Fruit fly (Drosophila melanogaster): Measurements from ENCODE around the gene CG9692.
A peak's percentile ranks its signal among the peaks of the same experiment; 100 is the strongest.

CG9692 gene

dm6 chr3L:16730645-16731044, 25.9 kb downstream of the CG9692 start, which contains the start of gene Dbp73D (continued):
- TF ChIP-seq caup (GFP tag; optimal IDR thresholded peaks at IDR 0.05; ENCODE audit: severe bottlenecking) (no peak), ap (GFP tag; IDR thresholded peaks at IDR 0.05) (no peak), CG31441 (GFP tag; IDR thresholded peaks at IDR 0.05) (no peak), onecut (GFP tag; IDR thresholded peaks at IDR 0.05) (no peak), CG4730 (GFP tag; IDR thresholded peaks at IDR 0.05) (no peak), gcm (GFP tag; optimal IDR thresholded peaks at IDR 0.05) (no peak), CHES-1-like (GFP tag; optimal IDR thresholded peaks at IDR 0.05) (peak; percentile 35), CG15514 (GFP tag; optimal IDR thresholded peaks at IDR 0.05) (no peak), CG7987 (GFP tag; optimal IDR thresholded peaks at IDR 0.05) (no peak), peb (GFP tag; IDR thresholded peaks at IDR 0.05) (no peak), inv (GFP tag; IDR thresholded peaks at IDR 0.05; ENCODE audit: partially characterized antibody) (no peak), HLHmδ (GFP tag; optimal IDR thresholded peaks at IDR 0.05) (no peak), ci (GFP tag; IDR thresholded peaks at IDR 0.05) (no peak), CG11247 (GFP tag; IDR thresholded peaks at IDR 0.05) (no peak), CG17361 (GFP tag; IDR thresholded peaks at IDR 0.05) (no peak), pita (GFP tag; optimal IDR thresholded peaks at IDR 0.05) (no peak), gcm2 (GFP tag; optimal IDR thresholded peaks at IDR 0.05) (no peak), CG16813 (GFP tag; IDR thresholded peaks at IDR 0.05; ENCODE audit: partially characterized antibody) (0 out of 3 replicates have a peak, but pooled peaks have one; percentile 26), Sox100B (GFP tag; optimal IDR thresholded peaks at IDR 0.05) (no peak), Dip2 (GFP tag; IDR thresholded peaks at IDR 0.05) (no peak), CG9817 (tag; optimal IDR thresholded peaks at IDR 0.05) (no peak), CG12104 (GFP tag; optimal IDR thresholded peaks at IDR 0.05) (no peak), cas (GFP tag; IDR thresholded peaks at IDR 0.05) (no peak), CG1792 (GFP tag; optimal IDR thresholded peaks at IDR 0.05) (no peak), CG18476 (GFP tag; optimal IDR thresholded peaks at IDR 0.05) (no peak), dmrt11E (tag; optimal IDR thresholded peaks at IDR 0.05) (no peak), so (GFP tag; IDR thresholded peaks at IDR 0.05) (no peak), ERR (GFP tag; optimal IDR thresholded peaks at IDR 0.05) (no peak), Kr (GFP tag; optimal IDR thresholded peaks at IDR 0.05) (no peak), crc (GFP tag; optimal IDR thresholded peaks at IDR 0.05) (no peak), Bgb (GFP tag; IDR thresholded peaks at IDR 0.05; ENCODE audit: partially characterized antibody) (peak; percentile 52), Tbp (GFP tag; optimal IDR thresholded peaks at IDR 0.05) (no peak), Xrp1 (GFP tag; IDR thresholded peaks at IDR 0.05) (no peak), yki (optimal IDR thresholded peaks at IDR 0.05) (no peak), pros (GFP tag; optimal IDR thresholded peaks at IDR 0.05) (no peak), CG17328 (GFP tag; IDR thresholded peaks at IDR 0.05) (no peak), CG1602 (GFP tag; optimal IDR thresholded peaks at IDR 0.05) (no peak), gce (GFP tag; IDR thresholded peaks at IDR 0.05) (no peak), ara (GFP tag; IDR thresholded peaks at IDR 0.05) (no peak), CG8359 (GFP tag; optimal IDR thresholded peaks at IDR 0.05; ENCODE audit: borderline replicate concordance) (no peak), CG3163 (GFP tag; optimal IDR thresholded peaks at IDR 0.05) (no peak), CG3407 (GFP tag; optimal IDR thresholded peaks at IDR 0.05) (no peak), Elba2 (GFP tag; optimal IDR thresholded peaks at IDR 0.05) (no peak), CG17802 (tag; optimal IDR thresholded peaks at IDR 0.05) (no peak), Nf-YB (GFP tag; optimal IDR thresholded peaks at IDR 0.05) (no peak), tio (GFP tag; optimal IDR thresholded peaks at IDR 0.05) (no peak), Dfd (GFP tag; optimal IDR thresholded peaks at IDR 0.05) (no peak), stwl (tag; optimal IDR thresholded peaks at IDR 0.05) (peak; percentile 62), HHEX (GFP tag; optimal IDR thresholded peaks at IDR 0.05) (no peak), Trl (optimal IDR thresholded peaks at IDR 0.05) (no peak), Trl (GFP tag; optimal IDR thresholded peaks at IDR 0.05) (no peak), CG6689 (GFP tag; IDR thresholded peaks at IDR 0.05) (no peak), zen2 (GFP tag; IDR thresholded peaks at IDR 0.05; ENCODE audit: partially characterized antibody) (no peak)

Data from whole organism, embryonic.